Worm (Caenorhabditis elegans) whole organism, L2 larva: ENCODE data around the gene best-9.

Experiments
- C34F6.9 ChIP-seq: fragments of 150-350 bp; optimal IDR thresholded peaks from 2 replicates; lab custom pipeline; 2014; ENCODE audit warnings: missing biosample characterization, missing genetic modification characterization
- R02D3.7 ChIP-seq: fragments of 150-350 bp; optimal IDR thresholded peaks from 2 replicates; lab custom pipeline; 2014; ENCODE audit warnings: missing biosample characterization, missing genetic modification characterization
- Y55F3AM.14 ChIP-seq: fragments of 200-800 bp; sonication (Bioruptor generic); optimal IDR thresholded peaks from 2 replicates; lab custom pipeline; 2018; ENCODE audit warnings: mild to moderate bottlenecking, missing genetic modification characterization, missing compliant biosample characterization
- ZK546.5 ChIP-seq: sonication (generic microtip); optimal IDR thresholded peaks from 2 replicates; lab custom pipeline; 2017; ENCODE audit warnings: missing biosample characterization, missing genetic modification characterization
- alr-1 ChIP-seq: fragments of 150-350 bp; optimal IDR thresholded peaks from 2 replicates; lab custom pipeline; 2014; ENCODE audit warnings: missing biosample characterization, missing genetic modification characterization
- aly-2 ChIP-seq: fragments of 150-350 bp; optimal IDR thresholded peaks from 2 replicates; lab custom pipeline; 2014; ENCODE audit warnings: missing biosample characterization, missing genetic modification characterization
- ama-1 ChIP-seq: fragments of 150-350 bp; optimal IDR thresholded peaks from 2 replicates; lab custom pipeline; 2018; ENCODE audit warnings: inconsistent platforms
- ceh-16 ChIP-seq: fragments of 150-350 bp; optimal IDR thresholded peaks from 2 replicates; lab custom pipeline; 2014; ENCODE audit warnings: missing biosample characterization, missing genetic modification characterization
- ceh-82 ChIP-seq: fragments of 150-350 bp; optimal IDR thresholded peaks from 2 replicates; lab custom pipeline; 2014; ENCODE audit warnings: missing biosample characterization, missing genetic modification characterization
- crh-2 ChIP-seq: sonication (generic microtip); optimal IDR thresholded peaks from 2 replicates; lab custom pipeline; 2017; ENCODE audit warnings: missing biosample characterization, missing genetic modification characterization
- dmd-4 ChIP-seq: sonication (generic microtip); optimal IDR thresholded peaks from 2 replicates; lab custom pipeline; 2017; ENCODE audit warnings: missing biosample characterization, missing genetic modification characterization
- egl-27 ChIP-seq: sonication (generic microtip); optimal IDR thresholded peaks from 3 replicates; lab custom pipeline; 2017; ENCODE audit warnings: missing biosample characterization, missing genetic modification reagents, missing genetic modification characterization
- elt-1 ChIP-seq: fragments of 150-350 bp; optimal IDR thresholded peaks from 2 replicates; lab custom pipeline; 2014; ENCODE audit warnings: missing biosample characterization, missing genetic modification characterization
- elt-3 ChIP-seq: sonication (generic microtip); optimal IDR thresholded peaks from 2 replicates; lab custom pipeline; 2017; ENCODE audit warnings: missing biosample characterization, missing genetic modification characterization
- fos-1 ChIP-seq: fragments of 150-350 bp; optimal IDR thresholded peaks from 2 replicates; lab custom pipeline; 2014; ENCODE audit warnings: missing biosample characterization, missing genetic modification characterization
- gmeb-1 ChIP-seq: fragments of 150-350 bp; optimal IDR thresholded peaks from 2 replicates; lab custom pipeline; 2014; ENCODE audit warnings: missing biosample characterization, missing genetic modification characterization
- lin-11 ChIP-seq: fragments of 150-350 bp; sonication (generic microtip); optimal IDR thresholded peaks from 2 replicates; lab custom pipeline; 2014; ENCODE audit warnings: missing biosample characterization, missing genetic modification characterization, inconsistent platforms, mixed read lengths
- lin-13 ChIP-seq: fragments of 150-350 bp; optimal IDR thresholded peaks from 2 replicates; lab custom pipeline; 2014; ENCODE audit warnings: missing biosample characterization, missing genetic modification reagents, missing genetic modification characterization
- lsy-2 ChIP-seq, 2 experiments: fragments of 150-350 bp in 1 of 2; sonication (generic microtip) in 1 of 2; optimal IDR thresholded peaks; 2 replicates each; lab custom pipeline; 2014 to 2017; ENCODE audit warnings: missing biosample characterization in 2 of 2, missing genetic modification characterization in 2 of 2
- nhr-10 ChIP-seq: sonication (generic microtip); optimal IDR thresholded peaks from 2 replicates; lab custom pipeline; 2017; ENCODE audit warnings: missing biosample characterization, missing genetic modification characterization
- nhr-11 ChIP-seq: fragments of 150-350 bp; optimal IDR thresholded peaks from 2 replicates; lab custom pipeline; 2014; ENCODE audit warnings: missing biosample characterization, missing genetic modification characterization
- nhr-12 ChIP-seq: fragments of 150-350 bp; optimal IDR thresholded peaks from 2 replicates; lab custom pipeline; 2014; ENCODE audit warnings: missing biosample characterization, missing genetic modification characterization
- nhr-129 ChIP-seq: fragments of 150-350 bp; optimal IDR thresholded peaks from 2 replicates; lab custom pipeline; 2014; ENCODE audit warnings: missing biosample characterization, missing genetic modification characterization
- nhr-21 ChIP-seq: fragments of 150-350 bp; optimal IDR thresholded peaks from 2 replicates; lab custom pipeline; 2014; ENCODE audit warnings: missing biosample characterization, missing genetic modification characterization
- nhr-23 ChIP-seq: fragments of 150-350 bp; optimal IDR thresholded peaks from 2 replicates; lab custom pipeline; 2014; ENCODE audit warnings: missing biosample characterization, missing genetic modification reagents, missing genetic modification characterization
- nhr-237 ChIP-seq: fragments of 150-350 bp; optimal IDR thresholded peaks from 2 replicates; lab custom pipeline; 2014; ENCODE audit warnings: missing biosample characterization, missing genetic modification characterization
- nhr-25 ChIP-seq: fragments of 150-350 bp; sonication (generic microtip); optimal IDR thresholded peaks from 3 replicates; lab custom pipeline; 2014; ENCODE audit warnings: missing biosample characterization, missing genetic modification characterization
- nhr-77 ChIP-seq: fragments of 150-350 bp; optimal IDR thresholded peaks from 2 replicates; lab custom pipeline; 2014; ENCODE audit warnings: missing biosample characterization, missing genetic modification characterization
- peb-1 ChIP-seq: fragments of 150-350 bp; optimal IDR thresholded peaks from 2 replicates; lab custom pipeline; 2014; ENCODE audit warnings: missing biosample characterization, missing genetic modification characterization
- sma-3 ChIP-seq: sonication (generic microtip); optimal IDR thresholded peaks from 2 replicates; lab custom pipeline; 2016; ENCODE audit warnings: missing genetic modification reagents, missing genetic modification characterization, missing compliant biosample characterization
- sma-9 ChIP-seq, 2 experiments: fragments of 150-350 bp in 1 of 2; sonication (generic microtip) in 1 of 2; optimal IDR thresholded peaks; 2 replicates each; lab custom pipeline; 2014 to 2016; ENCODE audit warnings: missing genetic modification characterization in 2 of 2, mild to moderate bottlenecking in 1 of 2, missing biosample characterization in 1 of 2, missing compliant biosample characterization in 1 of 2, missing genetic modification reagents in 1 of 2, moderate library complexity in 1 of 2
- unc-39 ChIP-seq: fragments of 150-350 bp; optimal IDR thresholded peaks from 2 replicates; lab custom pipeline; 2014; ENCODE audit warnings: missing biosample characterization, missing genetic modification characterization
- unc-55 ChIP-seq: fragments of 150-350 bp; sonication (generic microtip); optimal IDR thresholded peaks from 3 replicates; lab custom pipeline; 2014; ENCODE audit warnings: missing biosample characterization, missing genetic modification reagents, missing genetic modification characterization
- unc-62 ChIP-seq: fragments of 150-350 bp; optimal IDR thresholded peaks from 2 replicates; lab custom pipeline; 2014; ENCODE audit warnings: missing biosample characterization, missing genetic modification reagents, missing genetic modification characterization
- ztf-1 ChIP-seq: fragments of 200-800 bp; sonication (Bioruptor generic); conservative IDR thresholded peaks from 2 replicates; pipeline ENCODE4 v1.3.6; 2022; ENCODE audit warnings: missing genetic modification characterization, missing compliant biosample characterization

Gene best-9

DNA sequence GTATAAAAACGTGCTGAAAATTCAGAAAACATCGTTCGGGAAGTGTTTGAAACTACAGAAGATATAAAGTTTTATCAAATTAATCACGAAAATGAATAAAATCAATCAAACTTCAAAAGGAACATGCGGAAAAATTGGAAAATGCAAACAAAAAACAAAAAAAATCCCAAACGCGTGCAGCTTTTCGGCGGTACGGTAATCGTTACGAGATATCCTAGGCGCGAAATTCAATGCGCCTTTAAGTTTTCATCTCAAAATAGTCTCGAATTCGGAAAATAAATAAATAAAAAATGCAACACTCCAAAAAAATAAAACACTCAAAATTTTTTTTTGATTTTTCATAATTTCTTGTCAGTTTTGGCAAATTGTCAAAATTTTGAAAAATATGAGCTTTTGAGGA lies 30.7 kb upstream of the best-9 start:
- TF ChIP-seq nhr-11 (tag; lab: Kevin White, UChicago) = no peak
- no peak for TF ChIP-seq Y55F3AM.14
- TF ChIP-seq egl-27 (tag; lab: Kevin White, UChicago) = no peak
- TF ChIP-seq aly-2 (tag; lab: Kevin White, UChicago) = no peak
- no peak for TF ChIP-seq sma-9 (GFP tag; optimal IDR thresholded peaks at IDR 0.05; lab: Kevin White, UChicago)
- no peak for TF ChIP-seq sma-9 (tag; optimal IDR thresholded peaks at IDR 0.05; lab: Kevin White, UChicago)
- no peak for TF ChIP-seq nhr-12 (tag; lab: Kevin White, UChicago)
- TF ChIP-seq ceh-82 (tag; lab: Kevin White, UChicago) = no peak
- no peak for TF ChIP-seq elt-3
- no peak for TF ChIP-seq unc-39 (tag; lab: Kevin White, UChicago)
- TF ChIP-seq elt-1 (tag; lab: Kevin White, UChicago) = no peak
- TF ChIP-seq lsy-2 (tag; optimal IDR thresholded peaks at IDR 0.05; lab: Kevin White, UChicago) = no peak
- TF ChIP-seq fos-1 = no peak
- no peak for TF ChIP-seq crh-2 (tag; lab: Kevin White, UChicago)
- no peak for TF ChIP-seq ztf-1 (GFP tag; lab: Robert Waterston, UW)
- TF ChIP-seq dmd-4 (tag; lab: Kevin White, UChicago) = no peak
- no peak for TF ChIP-seq nhr-129 (tag; lab: Kevin White, UChicago)
- TF ChIP-seq nhr-10 (tag; lab: Kevin White, UChicago) = no peak
- TF ChIP-seq R02D3.7 = no peak
- no peak for TF ChIP-seq gmeb-1 (tag; lab: Kevin White, UChicago)
- TF ChIP-seq peb-1 (tag; lab: Kevin White, UChicago) = no peak

DNA sequence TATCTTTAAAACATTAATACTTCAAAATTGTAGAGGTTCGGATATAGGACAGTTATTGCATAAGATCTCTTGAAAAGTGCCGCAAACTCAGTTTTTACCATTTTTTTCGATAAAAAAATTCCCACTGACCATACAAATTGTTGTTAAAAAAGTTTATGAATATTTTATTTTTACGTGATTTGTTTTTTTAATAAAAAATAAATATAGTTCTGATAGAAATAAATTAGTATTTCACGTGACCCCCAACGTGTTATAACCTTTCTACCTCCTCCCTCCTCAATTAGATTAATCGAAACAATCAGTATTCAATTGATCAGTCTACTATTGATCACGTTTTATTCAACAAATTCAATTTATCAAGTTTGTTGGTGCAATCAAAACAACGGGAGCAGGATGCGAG lies 29.1 kb upstream of the best-9 start, which contains the start of gene C01G5.4:
C01G5.4 (plus strand) TSS at position 301 of the 400 bp plus-strand sequence.
- TF ChIP-seq nhr-21 (no peak), lin-13 (GFP tag; lab: Kevin White, UChicago) (no peak), C34F6.9 (tag; lab: Kevin White, UChicago) (no peak), ama-1 (no peak), gmeb-1 (tag; lab: Kevin White, UChicago) (no peak), nhr-237 (no peak)

DNA sequence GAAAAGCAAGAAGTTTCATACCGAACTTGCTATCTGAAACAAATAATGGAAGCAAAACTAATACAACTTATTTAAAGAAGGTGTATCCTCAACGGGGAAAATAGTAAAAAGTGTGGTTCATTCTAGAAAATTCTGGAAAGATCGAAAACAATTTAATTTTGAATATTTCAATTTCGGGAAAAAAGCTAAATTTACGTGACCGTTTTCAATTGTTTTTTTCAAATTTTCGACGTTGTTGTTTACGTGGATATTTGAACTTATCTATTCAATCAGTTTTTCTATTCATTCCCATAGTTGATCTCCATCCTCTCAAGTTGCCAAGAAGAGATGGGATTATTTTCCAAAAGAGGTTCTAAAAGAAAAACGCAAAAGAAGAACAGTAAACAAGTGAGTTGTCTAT lies 24.6 kb upstream of the best-9 start, which contains the start of gene C01G5.3:
C01G5.3 (plus strand) TSS at position 301 of the 400 bp plus-strand sequence.
- no peak for TF ChIP-seq egl-27 (tag; lab: Kevin White, UChicago)
- no peak for TF ChIP-seq dmd-4 (tag; lab: Kevin White, UChicago)
- TF ChIP-seq lin-11 (tag; lab: Kevin White, UChicago) = no peak
- no peak for TF ChIP-seq ceh-16 (tag; lab: Kevin White, UChicago)
- TF ChIP-seq nhr-237 = no peak
- no peak for TF ChIP-seq nhr-23 (tag; lab: Kevin White, UChicago)
- TF ChIP-seq lin-13 (GFP tag; lab: Kevin White, UChicago) = no peak
- no peak for TF ChIP-seq ZK546.5 (tag; lab: Kevin White, UChicago)
- no peak for TF ChIP-seq ama-1
- TF ChIP-seq ceh-82 (tag; lab: Kevin White, UChicago) = no peak
- TF ChIP-seq sma-3 (GFP tag; lab: Kevin White, UChicago) = no peak
- no peak for TF ChIP-seq unc-39 (tag; lab: Kevin White, UChicago)
- TF ChIP-seq unc-55 (GFP tag; lab: Kevin White, UChicago) = no peak
- no peak for TF ChIP-seq nhr-10 (tag; lab: Kevin White, UChicago)
- no peak for TF ChIP-seq alr-1 (tag; lab: Kevin White, UChicago)
- no peak for TF ChIP-seq unc-62 (GFP tag; lab: Kevin White, UChicago)
- TF ChIP-seq nhr-77 (tag; lab: Kevin White, UChicago) = no peak

DNA sequence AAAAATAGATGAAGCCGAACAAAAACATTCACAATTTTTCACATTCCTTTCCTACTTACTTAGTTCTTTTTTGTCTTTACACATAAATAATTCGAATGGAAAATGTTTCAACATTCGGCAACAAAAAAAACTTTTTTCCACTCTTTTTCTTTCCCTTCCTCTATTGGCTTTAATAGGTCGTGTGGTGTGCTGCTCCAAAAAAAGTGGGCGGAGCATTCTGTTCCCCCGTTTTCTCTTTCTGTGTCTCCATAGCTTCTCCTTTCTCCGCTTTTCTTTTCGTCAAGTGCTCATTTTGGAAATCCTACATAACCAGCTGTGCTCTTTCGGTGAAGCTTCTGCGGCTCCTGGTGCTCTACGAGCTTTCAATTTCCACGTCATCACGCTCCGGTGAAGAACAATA lies 19.1 kb upstream of the best-9 start, which contains the start of gene C01G5.25:
C01G5.25 (plus strand) TSS at position 250 of the 400 bp plus-strand sequence.
- TF ChIP-seq lsy-2 (tag; optimal IDR thresholded peaks at IDR 0.05; lab: Kevin White, UChicago) (peak in 1 of 2 experiments; percentile 9), alr-1 (tag; lab: Kevin White, UChicago) (no peak), unc-55 (GFP tag; lab: Kevin White, UChicago) (peak; percentile 50)

DNA sequence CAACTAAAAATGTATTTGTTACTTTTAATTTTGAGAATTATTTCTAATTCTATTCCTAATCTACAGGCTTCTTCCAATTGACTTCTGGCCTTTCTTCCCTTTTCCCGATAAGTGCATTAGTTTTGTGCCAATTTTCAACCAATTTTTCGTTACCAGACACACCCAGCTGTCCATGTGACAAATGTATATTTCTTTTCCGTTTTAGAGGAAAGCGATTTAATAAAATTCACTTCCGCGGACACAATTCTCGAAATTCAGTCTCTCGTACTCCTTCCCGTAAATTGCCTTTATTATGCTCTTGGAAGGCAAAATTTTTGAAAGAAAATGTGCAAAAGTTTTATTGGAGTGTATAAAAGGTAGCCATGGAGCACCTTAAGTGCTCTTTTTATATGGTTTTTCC lies 17.6 kb upstream of the best-9 start:
- TF ChIP-seq dmd-4 (tag; lab: Kevin White, UChicago) (no peak), nhr-25 (tag; lab: Kevin White, UChicago) (no peak), sma-9 (GFP tag; optimal IDR thresholded peaks at IDR 0.05; lab: Kevin White, UChicago) (peak; percentile 27), sma-9 (tag; optimal IDR thresholded peaks at IDR 0.05; lab: Kevin White, UChicago) (no peak), lsy-2 (tag; optimal IDR thresholded peaks at IDR 0.05; lab: Kevin White, UChicago) (peak in 1 of 2 experiments; percentile 13), C34F6.9 (tag; lab: Kevin White, UChicago) (peak; percentile 7)
